Worm (Caenorhabditis elegans): ENCODE measurements around the gene F32A11.1.

DNA sequence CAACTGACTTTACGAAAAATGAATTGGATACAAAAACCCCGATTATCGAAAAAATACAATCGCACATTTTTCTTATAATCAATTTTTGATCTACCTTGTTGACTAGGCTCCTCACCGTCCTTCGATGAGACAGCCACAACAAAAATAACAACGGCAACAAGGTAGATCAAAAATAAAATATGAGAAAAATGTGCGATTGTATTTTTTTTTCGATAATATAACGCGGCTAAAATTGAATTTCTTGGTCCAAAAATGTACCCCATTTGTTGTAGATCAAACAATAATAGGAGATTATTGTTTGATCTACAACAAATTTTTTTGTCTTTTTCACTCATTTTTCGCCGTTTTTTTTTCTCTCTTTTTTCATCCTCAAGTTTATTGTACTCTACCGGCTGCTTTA lies 26.6 kb upstream of the F32A11.1 start:
- no peak for TF ChIP-seq ceh-82 (tag; optimal IDR thresholded peaks at IDR 0.05)
- TF ChIP-seq saeg-2 (GFP tag; IDR thresholded peaks at IDR 0.05): no peak
- TF ChIP-seq fos-1 (tag; optimal IDR thresholded peaks at IDR 0.05): no peak
- TF ChIP-seq ama-1 (optimal IDR thresholded peaks at IDR 0.05): no peak
- no peak for TF ChIP-seq nhr-42 (GFP tag; IDR thresholded peaks at IDR 0.05)
- TF ChIP-seq nhr-41 (GFP tag; IDR thresholded peaks at IDR 0.05): no peak
- TF ChIP-seq fkh-10 (GFP tag; optimal IDR thresholded peaks at IDR 0.05): no peak
- TF ChIP-seq unc-62 (GFP tag; optimal IDR thresholded peaks at IDR 0.05 in 1 of 2): no peak
- TF ChIP-seq unc-62 (tag; optimal IDR thresholded peaks at IDR 0.05): no peak

Data from whole organism, L4 larva.